Fruit fly (Drosophila melanogaster) whole organism, prepupa: ENCODE measurements around the gene Smug.

Experiments
- Blimp-1 ChIP-seq: fragments of 200-800 bp; sonication (Bioruptor generic); optimal IDR thresholded peaks from 3 replicates; lab custom pipeline; 2017; ENCODE audit warnings: missing biosample characterization, missing genetic modification characterization, mild to moderate bottlenecking, moderate library complexity, missing genetic modification reagents
- CG11762 ChIP-seq: fragments of 200-800 bp; sonication (Bioruptor generic); optimal IDR thresholded peaks from 3 replicates; lab custom pipeline; 2016; ENCODE audit warnings: missing biosample characterization, missing genetic modification characterization; ENCODE audit not compliant: insufficient read depth
- CG15336 ChIP-seq: fragments of 200-800 bp; sonication (Bioruptor generic); IDR thresholded peaks from 2 replicates; pipeline ENCODE4 v1.3.6; 2022; ENCODE audit warnings: missing biosample characterization, missing genetic modification characterization
- CG31627 ChIP-seq: fragments of 200-800 bp; sonication (Bioruptor generic); optimal IDR thresholded peaks from 3 replicates; lab custom pipeline; 2016; ENCODE audit warnings: missing biosample characterization, missing genetic modification characterization
- CG32006 ChIP-seq: fragments of 200-800 bp; sonication (Bioruptor generic); optimal IDR thresholded peaks from 3 replicates; lab custom pipeline; 2017; ENCODE audit warnings: missing biosample characterization, mild to moderate bottlenecking, missing genetic modification characterization
- CG34406 ChIP-seq: fragments of 200-800 bp; sonication (Bioruptor generic); optimal IDR thresholded peaks from 3 replicates; lab custom pipeline; 2016; ENCODE audit warnings: missing biosample characterization, missing genetic modification characterization
- CG4318 ChIP-seq: fragments of 200-800 bp; sonication (Bioruptor generic); optimal IDR thresholded peaks from 3 replicates; lab custom pipeline; 2017; ENCODE audit warnings: missing biosample characterization, mild to moderate bottlenecking, missing genetic modification characterization
- CG6808 ChIP-seq: fragments of 200-800 bp; sonication (Bioruptor generic); optimal IDR thresholded peaks from 3 replicates; lab custom pipeline; 2017; ENCODE audit warnings: missing biosample characterization, missing genetic modification characterization, mild to moderate bottlenecking, moderate library complexity, missing genetic modification reagents
- CG6854 ChIP-seq: fragments of 200-800 bp; sonication (Bioruptor generic); optimal IDR thresholded peaks from 2 replicates; lab custom pipeline; 2017; ENCODE audit warnings: missing biosample characterization, mild to moderate bottlenecking, missing genetic modification characterization
- CG8319 ChIP-seq: fragments of 200-800 bp; sonication (Bioruptor generic); optimal IDR thresholded peaks from 3 replicates; lab custom pipeline; 2016; ENCODE audit warnings: missing biosample characterization, missing genetic modification characterization
- CG9139 ChIP-seq: fragments of 200-800 bp; sonication (Bioruptor generic); optimal IDR thresholded peaks from 3 replicates; lab custom pipeline; 2017; ENCODE audit warnings: missing biosample characterization, mild to moderate bottlenecking, missing genetic modification characterization
- Eip75B ChIP-seq: fragments of 200-800 bp; sonication (Bioruptor generic); optimal IDR thresholded peaks from 3 replicates; lab custom pipeline; 2016; ENCODE audit warnings: missing biosample characterization, missing genetic modification characterization
- Eip78C ChIP-seq: fragments of 200-800 bp; sonication (Bioruptor generic); peaks from one replicate; lab custom pipeline; 2016; ENCODE audit warnings: missing biosample characterization, missing genetic modification characterization
- Ets21C ChIP-seq: fragments of 200-800 bp; sonication (Bioruptor generic); optimal IDR thresholded peaks from 3 replicates; lab custom pipeline; 2016; ENCODE audit warnings: missing biosample characterization, missing genetic modification characterization
- Gug ChIP-seq: fragments of 200-800 bp; sonication (Bioruptor generic); IDR thresholded peaks from 2 replicates; pipeline ENCODE4 v1.3.6; 2022; ENCODE audit warnings: missing biosample characterization, missing genetic modification characterization
- Hr39 ChIP-seq: fragments of 200-800 bp; sonication (Bioruptor generic); optimal IDR thresholded peaks from 2 replicates; lab custom pipeline; 2016; ENCODE audit warnings: missing biosample characterization, missing genetic modification characterization
- Hr4 ChIP-seq: fragments of 200-800 bp; sonication (Bioruptor generic); optimal IDR thresholded peaks from 3 replicates; lab custom pipeline; 2016; ENCODE audit warnings: missing biosample characterization, missing genetic modification characterization
- Lpt ChIP-seq: fragments of 200-800 bp; sonication (Bioruptor generic); optimal IDR thresholded peaks from 3 replicates; lab custom pipeline; 2016; ENCODE audit warnings: missing biosample characterization, missing genetic modification characterization
- Met ChIP-seq: fragments of 200-800 bp; sonication (Bioruptor generic); optimal IDR thresholded peaks from 3 replicates; lab custom pipeline; 2016; ENCODE audit warnings: missing biosample characterization, missing genetic modification characterization
- Sox102F ChIP-seq: fragments of 200-800 bp; sonication (Bioruptor generic); optimal IDR thresholded peaks from 2 replicates; lab custom pipeline; 2016; ENCODE audit warnings: missing biosample characterization, mild to moderate bottlenecking, missing genetic modification characterization
- Sox15 ChIP-seq: fragments of 200-800 bp; sonication (Bioruptor generic); optimal IDR thresholded peaks from 3 replicates; lab custom pipeline; 2016; ENCODE audit warnings: missing biosample characterization, missing genetic modification characterization
- achi ChIP-seq: fragments of 200-800 bp; sonication (Bioruptor generic); optimal IDR thresholded peaks from 3 replicates; lab custom pipeline; 2016; ENCODE audit warnings: missing biosample characterization, missing genetic modification characterization
- cyc ChIP-seq: fragments of 200-800 bp; sonication (Bioruptor generic); optimal IDR thresholded peaks from 3 replicates; lab custom pipeline; 2016; ENCODE audit warnings: missing biosample characterization, missing genetic modification characterization
- dsx ChIP-seq: fragments of 200-800 bp; optimal IDR thresholded peaks from 3 replicates; lab custom pipeline; 2019; ENCODE audit warnings: missing biosample characterization, mild to moderate bottlenecking, missing genetic modification characterization, moderate library complexity; ENCODE audit not compliant: poor library complexity, severe bottlenecking
- eg ChIP-seq: fragments of 200-800 bp; sonication (Bioruptor generic); IDR thresholded peaks from 3 replicates; pipeline ENCODE4 v1.3.6; 2022; ENCODE audit warnings: missing biosample characterization, missing genetic modification characterization
- esn ChIP-seq: fragments of 200-800 bp; sonication (Bioruptor generic); optimal IDR thresholded peaks from 2 replicates; lab custom pipeline; 2016; ENCODE audit warnings: missing biosample characterization, mild to moderate bottlenecking, missing genetic modification characterization, moderate library complexity
- fd59A ChIP-seq: fragments of 200-800 bp; sonication (Bioruptor generic); optimal IDR thresholded peaks from 2 replicates; lab custom pipeline; 2017; ENCODE audit warnings: missing biosample characterization, mild to moderate bottlenecking, missing genetic modification characterization, missing genetic modification reagents
- fd85E ChIP-seq: fragments of 200-800 bp; sonication (Bioruptor generic); optimal IDR thresholded peaks from 3 replicates; lab custom pipeline; 2016; ENCODE audit warnings: missing biosample characterization, missing genetic modification characterization
- fkh ChIP-seq: fragments of 200-800 bp; sonication (Bioruptor generic); optimal IDR thresholded peaks from 3 replicates; lab custom pipeline; 2017; ENCODE audit warnings: missing biosample characterization, mild to moderate bottlenecking, missing genetic modification characterization, moderate library complexity
- net ChIP-seq: fragments of 200-800 bp; sonication (Bioruptor generic); optimal IDR thresholded peaks from 3 replicates; lab custom pipeline; 2016; ENCODE audit warnings: missing biosample characterization, missing genetic modification characterization
- pdm3 ChIP-seq: fragments of 200-800 bp; sonication (Bioruptor generic); optimal IDR thresholded peaks from 3 replicates; lab custom pipeline; 2016; ENCODE audit warnings: missing biosample characterization, missing genetic modification characterization
- salr ChIP-seq, 2 experiments: fragments of 200-800 bp; sonication (Bioruptor generic); optimal IDR thresholded peaks; 3 replicates each; lab custom pipeline; 2016 to 2018; ENCODE audit warnings: missing biosample characterization in 2 of 2, missing genetic modification characterization in 2 of 2, mild to moderate bottlenecking in 1 of 2
- spab ChIP-seq: fragments of 200-800 bp; sonication (Bioruptor generic); optimal IDR thresholded peaks from 2 replicates; lab custom pipeline; 2017; ENCODE audit warnings: missing biosample characterization, mild to moderate bottlenecking, missing genetic modification characterization, missing genetic modification reagents
- ss ChIP-seq, 2 experiments: fragments of 200-800 bp; sonication (Bioruptor generic); optimal IDR thresholded peaks; 2 replicates in 1 of 2; 3 replicates in 1 of 2; lab custom pipeline; 2017 to 2018; ENCODE audit warnings: mild to moderate bottlenecking in 2 of 2, missing biosample characterization in 2 of 2, missing genetic modification characterization in 2 of 2, moderate library complexity in 1 of 2
- svp ChIP-seq: fragments of 200-800 bp; sonication (Bioruptor generic); peaks from one replicate; lab custom pipeline; 2016; ENCODE audit warnings: missing biosample characterization, missing genetic modification characterization
- vri ChIP-seq: fragments of 200-800 bp; sonication (Bioruptor generic); optimal IDR thresholded peaks from 3 replicates; lab custom pipeline; 2016; ENCODE audit warnings: missing biosample characterization, mild to moderate bottlenecking, missing genetic modification characterization

Smug gene

dm6 chr3R:17150287-17150686 lies at the start of gene Smug:
Smug (plus strand) TSS chr3R:17150587.
- TF ChIP-seq fkh (no peak), salr (GFP tag; optimal IDR thresholded peaks at IDR 0.05; lab: Kevin White, UChicago) (no peak)

- TF ChIP-seq CG6808 (GFP tag; lab: Kevin White, UChicago) (no peak), net (GFP tag; lab: Kevin White, UChicago) (no peak), CG32006 (no peak), CG11762 (GFP tag; lab: Kevin White, UChicago) (no peak), dsx (GFP tag; lab: Kevin White, UChicago) (no peak), fkh (no peak), eg (GFP tag; lab: Robert Waterston, UW) (no peak), vri (GFP tag; lab: Kevin White, UChicago) (no peak), CG31627 (no peak), Gug (no peak), Hr4 (GFP tag; lab: Kevin White, UChicago) (no peak), Eip78C (no peak), Sox102F (GFP tag; lab: Kevin White, UChicago) (no peak), svp (GFP tag; lab: Kevin White, UChicago) (no peak), CG4318 (GFP tag; lab: Kevin White, UChicago) (no peak), ss (GFP tag; optimal IDR thresholded peaks at IDR 0.05; lab: Kevin White, UChicago) (no peak), spab (no peak), Sox15 (no peak), cyc (GFP tag; lab: Kevin White, UChicago) (no peak)
Observed at dm6 chr3R:17108881-17109280, 41.5 kb upstream of the Smug start.

dm6 chr3R:17110880-17111726 lies 39.3 kb upstream of the Smug start:
- TF ChIP-seq eg (GFP tag; lab: Robert Waterston, UW) (peak; percentile 12; the same call in 1 of the 3 replicates), dsx (GFP tag; lab: Kevin White, UChicago) (peak; percentile 27), ss (GFP tag; optimal IDR thresholded peaks at IDR 0.05; lab: Kevin White, UChicago) (peak in 1 of 2 experiments; percentile 41), vri (GFP tag; lab: Kevin White, UChicago) (peak; percentile 85), CG9139 (GFP tag; lab: Kevin White, UChicago) (no peak)

- TF ChIP-seq vri (GFP tag; lab: Kevin White, UChicago), result peak; percentile 31
- peak; percentile 95 for TF ChIP-seq fkh
- no peak for TF ChIP-seq Eip75B (GFP tag; lab: Kevin White, UChicago)
Observed at dm6 chr3R:17115668-17116067, 34.7 kb upstream of the Smug start.

dm6 chr3R:17116231-17116630 lies 34.2 kb upstream of the Smug start:
- no peak for TF ChIP-seq CG32006
- TF ChIP-seq ss (GFP tag; optimal IDR thresholded peaks at IDR 0.05; lab: Kevin White, UChicago), result no peak
- peak; percentile 14 for TF ChIP-seq esn (GFP tag; lab: Kevin White, UChicago)
- TF ChIP-seq vri (GFP tag; lab: Kevin White, UChicago), result peak; percentile 40
- TF ChIP-seq Eip78C, result peak; percentile 55
- TF ChIP-seq Met (GFP tag; lab: Kevin White, UChicago), result peak; percentile 35
- no peak for TF ChIP-seq pdm3 (GFP tag; lab: Kevin White, UChicago)

- peak; percentile 58 for TF ChIP-seq achi (GFP tag; lab: Kevin White, UChicago)
- TF ChIP-seq spab, result peak; percentile 61
- peak; percentile 14 for TF ChIP-seq CG6854 (GFP tag; lab: Kevin White, UChicago)
- TF ChIP-seq fd85E (GFP tag; lab: Kevin White, UChicago), result no peak
- peak; percentile 39 for TF ChIP-seq CG9139 (GFP tag; lab: Kevin White, UChicago)
- TF ChIP-seq CG8319, result peak; percentile 33
- TF ChIP-seq Lpt (GFP tag; lab: Kevin White, UChicago), result no peak
- TF ChIP-seq vri (GFP tag; lab: Kevin White, UChicago), result peak; percentile 62
- TF ChIP-seq fd59A (GFP tag; lab: Kevin White, UChicago), result peak; percentile 69
- peak; percentile 57 for TF ChIP-seq cyc (GFP tag; lab: Kevin White, UChicago)
- TF ChIP-seq Ets21C (GFP tag; lab: Kevin White, UChicago), result peak; percentile 38
- TF ChIP-seq Hr39 (GFP tag; lab: Kevin White, UChicago), result peak; percentile 69
- TF ChIP-seq pdm3 (GFP tag; lab: Kevin White, UChicago), result peak; percentile 71
- TF ChIP-seq Gug, result no peak
- TF ChIP-seq CG34406, result peak; percentile 54
- no peak for TF ChIP-seq CG11762 (GFP tag; lab: Kevin White, UChicago)
- TF ChIP-seq CG15336 (GFP tag; lab: Robert Waterston, UW), result no peak
- TF ChIP-seq Sox15, result peak; percentile 37
- peak; percentile 75 for TF ChIP-seq CG31627
- peak; percentile 15 for TF ChIP-seq Blimp-1 (GFP tag; lab: Kevin White, UChicago)
Observed at dm6 chr3R:17117607-17118327, 32.6 kb upstream of the Smug start.
